Worm (Caenorhabditis elegans): ENCODE results near the gene C39B10.7.

C39B10.7 gene

ce11 chrX:10443836-10444235 is 32.8 kb upstream of the C39B10.7 start, which contains the start of gene C39B10.3:
Gene C39B10.3 (plus strand): TSS chrX:10444136.
- TF ChIP-seq ham-2 (GFP tag; optimal IDR thresholded peaks at IDR 0.05) (no peak), elt-3 (tag; optimal IDR thresholded peaks at IDR 0.05) (no peak), lsy-2 (tag; optimal IDR thresholded peaks at IDR 0.05) (no peak), lin-13 (tag; optimal IDR thresholded peaks at IDR 0.05) (no peak), ceh-83 (GFP tag; optimal IDR thresholded peaks at IDR 0.05) (no peak), mls-2 (tag; optimal IDR thresholded peaks at IDR 0.05) (no peak), elt-1 (tag; optimal IDR thresholded peaks at IDR 0.05; ENCODE audit: borderline replicate concordance, insufficient read depth) (no peak), bed-3 (GFP tag; optimal IDR thresholded peaks at IDR 0.05) (no peak), sem-2 (GFP tag; optimal IDR thresholded peaks at IDR 0.05) (no peak), sptf-1 (tag; optimal IDR thresholded peaks at IDR 0.05) (no peak), M03D4.4 (tag; optimal IDR thresholded peaks at IDR 0.05) (no peak), flh-1 (GFP tag; optimal IDR thresholded peaks at IDR 0.05) (no peak), ceh-39 (tag; optimal IDR thresholded peaks at IDR 0.05) (no peak)

DNA sequence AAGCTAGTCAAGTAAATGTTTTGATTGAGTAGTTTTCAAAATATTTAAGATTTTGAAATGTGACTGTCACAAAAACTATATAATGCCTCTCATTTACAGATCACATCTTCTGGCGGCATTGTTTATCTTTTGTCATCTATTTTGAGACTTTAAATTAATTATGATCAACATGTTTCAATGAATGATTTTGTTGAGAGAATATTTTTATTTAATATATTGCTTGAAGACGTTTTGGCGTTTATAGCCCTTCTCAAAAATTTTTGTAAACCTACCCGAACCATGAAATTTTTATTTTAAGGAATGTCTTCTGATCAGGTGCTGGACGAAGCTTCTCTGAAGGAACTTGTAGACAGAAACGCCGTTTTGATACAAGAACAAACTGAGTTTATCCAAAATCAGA is 32.0 kb upstream of the C39B10.7 start, which contains the start of gene C39B10.4:
Gene C39B10.4, plus strand, starts transcription at position 301 of the 400 bp plus-strand sequence.
- TF ChIP-seq ham-2 (GFP tag; optimal IDR thresholded peaks at IDR 0.05) (no peak), lin-13 (tag; optimal IDR thresholded peaks at IDR 0.05) (no peak), nhr-12 (tag; optimal IDR thresholded peaks at IDR 0.05) (no peak), snpc-4 (tag; optimal IDR thresholded peaks at IDR 0.05) (no peak), cnd-1 (tag; optimal IDR thresholded peaks at IDR 0.05) (no peak), sem-2 (GFP tag; optimal IDR thresholded peaks at IDR 0.05) (no peak)

DNA sequence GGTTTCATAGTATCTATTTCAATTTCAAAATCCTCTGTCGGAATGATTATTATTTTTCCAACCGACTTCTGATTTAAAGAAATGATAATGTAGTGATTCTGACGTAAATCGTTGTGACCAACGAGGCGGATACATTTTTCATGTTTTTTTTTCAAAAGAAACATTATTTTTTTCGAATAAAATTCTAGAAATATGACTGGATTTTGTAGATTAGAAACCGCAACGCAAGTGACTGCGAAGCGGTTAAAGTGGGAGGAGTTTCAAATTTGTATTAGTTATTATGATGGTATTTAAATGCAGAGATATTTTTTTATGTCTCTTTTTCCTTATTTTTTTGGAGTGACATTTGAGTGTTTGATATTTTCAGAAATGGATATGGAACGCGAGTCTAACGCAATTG is 29.7 kb upstream of the C39B10.7 start, which contains the start of gene C39B10.5:
Gene C39B10.5, plus strand, starts transcription at position 362 of the 400 bp plus-strand sequence.
- no peak for TF ChIP-seq ham-2 (GFP tag; optimal IDR thresholded peaks at IDR 0.05)
- TF ChIP-seq nhr-2 (tag; optimal IDR thresholded peaks at IDR 0.05), result no peak
- no peak for TF ChIP-seq elt-3 (tag; optimal IDR thresholded peaks at IDR 0.05)
- no peak for TF ChIP-seq ceh-39 (tag; optimal IDR thresholded peaks at IDR 0.05)

- TF ChIP-seq flh-1 (GFP tag; optimal IDR thresholded peaks at IDR 0.05) (no peak), unc-62 (GFP tag; optimal IDR thresholded peaks at IDR 0.05) (no peak), unc-39 (tag; optimal IDR thresholded peaks at IDR 0.05) (no peak), bed-3 (GFP tag; optimal IDR thresholded peaks at IDR 0.05) (no peak), nhr-76 (tag; optimal IDR thresholded peaks at IDR 0.05) (no peak), elt-1 (tag; optimal IDR thresholded peaks at IDR 0.05; ENCODE audit: borderline replicate concordance, insufficient read depth) (no peak), nhr-12 (tag; optimal IDR thresholded peaks at IDR 0.05) (no peak), mls-2 (tag; optimal IDR thresholded peaks at IDR 0.05) (no peak), ztf-11 (tag; optimal IDR thresholded peaks at IDR 0.05) (no peak), lin-13 (tag; optimal IDR thresholded peaks at IDR 0.05) (no peak), elt-3 (tag; optimal IDR thresholded peaks at IDR 0.05) (no peak), snpc-4 (tag; optimal IDR thresholded peaks at IDR 0.05) (no peak), zip-8 (tag; optimal IDR thresholded peaks at IDR 0.05) (no peak), lsy-2 (tag; optimal IDR thresholded peaks at IDR 0.05) (no peak)
These were observed 22.7 kb upstream of the C39B10.7 start, which contains the start of gene lgc-41 for ce11 chrX:10453960-10454359. Gene lgc-41 (plus strand): TSS chrX:10454260.

DNA sequence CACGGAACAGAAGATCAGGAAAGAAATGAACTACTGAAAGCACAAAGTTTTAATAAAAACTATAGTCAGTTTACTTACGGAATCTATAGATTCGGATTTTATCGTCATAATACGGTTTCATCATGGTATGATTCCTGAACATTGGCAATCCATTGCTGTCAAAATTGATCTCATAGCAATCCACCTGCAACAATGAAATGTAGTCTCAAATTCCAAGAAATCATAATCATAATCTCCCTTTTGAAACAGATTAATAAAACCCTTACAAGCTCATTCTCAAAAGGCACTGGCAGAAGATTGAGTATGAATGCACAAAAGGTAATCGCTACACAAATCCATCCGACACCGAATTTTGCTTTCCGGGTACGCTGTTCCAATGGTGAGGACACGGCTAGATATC is 14.3 kb upstream of the C39B10.7 start:
- TF ChIP-seq nhr-28 (tag; optimal IDR thresholded peaks at IDR 0.05) (no peak), snpc-4 (tag; optimal IDR thresholded peaks at IDR 0.05) (no peak), ceh-39 (tag; optimal IDR thresholded peaks at IDR 0.05) (no peak), lin-13 (tag; optimal IDR thresholded peaks at IDR 0.05) (no peak), mab-5 (tag; optimal IDR thresholded peaks at IDR 0.05) (no peak), ceh-83 (GFP tag; optimal IDR thresholded peaks at IDR 0.05) (no peak), ztf-11 (tag; optimal IDR thresholded peaks at IDR 0.05) (no peak), unc-62 (GFP tag; optimal IDR thresholded peaks at IDR 0.05) (no peak), cnd-1 (tag; optimal IDR thresholded peaks at IDR 0.05) (no peak), tbx-8 (GFP tag; optimal IDR thresholded peaks at IDR 0.05) (no peak), bed-3 (GFP tag; optimal IDR thresholded peaks at IDR 0.05) (no peak), M03D4.4 (tag; optimal IDR thresholded peaks at IDR 0.05) (no peak), mls-2 (tag; optimal IDR thresholded peaks at IDR 0.05) (no peak), mep-1 (tag; optimal IDR thresholded peaks at IDR 0.05) (no peak), elt-3 (tag; optimal IDR thresholded peaks at IDR 0.05) (no peak)

- no peak for TF ChIP-seq mab-5 (tag; optimal IDR thresholded peaks at IDR 0.05)
- no peak for TF ChIP-seq ztf-11 (tag; optimal IDR thresholded peaks at IDR 0.05)
- TF ChIP-seq flh-1 (GFP tag; optimal IDR thresholded peaks at IDR 0.05), result no peak
- TF ChIP-seq unc-39 (tag; optimal IDR thresholded peaks at IDR 0.05), result no peak
- no peak for TF ChIP-seq M03D4.4 (tag; optimal IDR thresholded peaks at IDR 0.05)
- TF ChIP-seq hlh-1 (tag; optimal IDR thresholded peaks at IDR 0.05), result no peak
- TF ChIP-seq snpc-4 (tag; optimal IDR thresholded peaks at IDR 0.05), result no peak
- no peak for TF ChIP-seq mep-1 (tag; optimal IDR thresholded peaks at IDR 0.05)
- TF ChIP-seq cnd-1 (tag; optimal IDR thresholded peaks at IDR 0.05), result no peak
- no peak for TF ChIP-seq lin-32 (GFP tag; optimal IDR thresholded peaks at IDR 0.05)
- no peak for TF ChIP-seq ces-1 (GFP tag; optimal IDR thresholded peaks at IDR 0.05)
- TF ChIP-seq nhr-2 (tag; optimal IDR thresholded peaks at IDR 0.05), result no peak
These were observed 13.1 kb upstream of the C39B10.7 start, which contains the start of gene C39B10.1 for ce11 chrX:10463542-10463941. Gene C39B10.1 (minus strand): TSS chrX:10463642.
